Worm (Caenorhabditis elegans) whole organism, L3 larva: ENCODE results near the gene vps-54.

Experiments used
- elt-3 ChIP-seq, 3 experiments: fragments of 150-350 bp in 1 of 3; sonication (generic microtip) in 2 of 3; optimal IDR thresholded peaks; 2 replicates in 2 of 3; 4 replicates in 1 of 3; lab custom pipeline; 2014 to 2017; ENCODE audit warnings: missing biosample characterization in 3 of 3, missing genetic modification characterization in 3 of 3
- lin-15B ChIP-seq: fragments of 150-350 bp; optimal IDR thresholded peaks from 2 replicates; lab custom pipeline; 2014; ENCODE audit warnings: missing biosample characterization, missing genetic modification characterization
- lin-39 ChIP-seq: fragments of 150-350 bp; optimal IDR thresholded peaks from 2 replicates; lab custom pipeline; 2018; ENCODE audit warnings: missing biosample characterization, missing genetic modification reagents, missing genetic modification characterization
- mml-1 ChIP-seq: fragments of 150-350 bp; sonication (generic microtip); optimal IDR thresholded peaks from 3 replicates; lab custom pipeline; 2014; ENCODE audit warnings: missing biosample characterization, missing genetic modification characterization
- nhr-237 ChIP-seq: fragments of 150-350 bp; optimal IDR thresholded peaks from 2 replicates; lab custom pipeline; 2014; ENCODE audit warnings: missing biosample characterization, missing genetic modification characterization

- TF ChIP-seq lin-15B (no peak), mml-1 (tag; lab: Kevin White, UChicago) (no peak), lin-39 (no peak), elt-3 (tag; optimal IDR thresholded peaks at IDR 0.05; lab: Kevin White, UChicago) (no peak), nhr-237 (tag; lab: Kevin White, UChicago) (no peak)
Measured at ce11 chrV:10578226-10578625, 2.0 kb upstream of the vps-54 start, which contains the start of gene mics-1.
